Worm (Caenorhabditis elegans): Measurements from ENCODE around the gene cyp-25A3.

Gene cyp-25A3

DNA sequence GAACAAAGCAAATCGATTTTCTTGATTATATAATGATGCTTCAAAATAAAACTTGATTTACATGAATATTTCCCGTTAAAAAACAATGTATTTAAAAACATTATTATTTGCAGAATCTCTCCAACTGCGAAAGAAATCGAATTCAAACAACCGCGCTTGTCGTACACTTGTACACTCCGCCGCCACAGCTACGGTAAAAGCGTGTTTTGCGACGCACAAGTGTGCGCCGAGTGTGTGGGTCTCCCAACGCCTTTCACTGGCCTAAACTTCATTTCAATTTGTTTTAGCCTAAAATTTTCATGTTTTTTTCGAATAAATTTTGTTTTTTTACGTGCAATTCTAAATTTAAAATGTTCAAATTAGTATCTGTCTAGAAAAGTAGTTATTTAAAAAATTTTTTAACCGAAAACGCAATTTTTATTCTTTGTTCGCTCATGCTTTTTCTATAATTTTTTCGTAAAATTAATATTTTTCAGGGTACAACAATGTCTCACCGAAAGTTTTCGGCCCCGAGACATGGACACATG lies 27.9 kb upstream of the cyp-25A3 start, which contains the start of gene rpl-3 (continued):
- TF ChIP-seq nhr-12 (tag; optimal IDR thresholded peaks at IDR 0.05), result peak; percentile 86
- TF ChIP-seq nhr-237 (tag; optimal IDR thresholded peaks at IDR 0.05), result peak; percentile 97
- TF ChIP-seq gmeb-1 (tag; optimal IDR thresholded peaks at IDR 0.05), result peak; percentile 100
- peak; percentile 99 for TF ChIP-seq mab-5 (tag; optimal IDR thresholded peaks at IDR 0.05)
- peak; percentile 100 for TF ChIP-seq ceh-16 (tag; optimal IDR thresholded peaks at IDR 0.05)
- peak; percentile 100 for TF ChIP-seq Y55F3AM.14 (GFP tag; optimal IDR thresholded peaks at IDR 0.05)
- peak; percentile 86 for TF ChIP-seq lin-39 (tag; optimal IDR thresholded peaks at IDR 0.05)
- TF ChIP-seq skn-1 (tag; optimal IDR thresholded peaks at IDR 0.05), result peak; percentile 96
- peak; percentile 100 for TF ChIP-seq sma-9 (GFP tag; optimal IDR thresholded peaks at IDR 0.05)
- no peak for TF ChIP-seq sma-9 (tag; optimal IDR thresholded peaks at IDR 0.05)
- TF ChIP-seq ztf-4 (tag; optimal IDR thresholded peaks at IDR 0.05), result peak; percentile 100
- peak; percentile 100 for TF ChIP-seq lin-11 (tag; optimal IDR thresholded peaks at IDR 0.05)

ce11 chrIII:3863814-3864507 lies 24.4 kb upstream of the cyp-25A3 start, which contains the start of gene acs-19:
acs-19 (plus strand) TSS chrIII:3864489.
- TF ChIP-seq zag-1 (tag; optimal IDR thresholded peaks at IDR 0.05), result no peak
- TF ChIP-seq nhr-237 (tag; optimal IDR thresholded peaks at IDR 0.05), result no peak
- peak; percentile 32 for TF ChIP-seq crh-2 (tag; optimal IDR thresholded peaks at IDR 0.05)
- peak; percentile 20 for TF ChIP-seq lin-13 (GFP tag; optimal IDR thresholded peaks at IDR 0.05)
- TF ChIP-seq ceh-16 (tag; optimal IDR thresholded peaks at IDR 0.05), result no peak
- TF ChIP-seq fos-1 (tag; optimal IDR thresholded peaks at IDR 0.05), result no peak
- no peak for TF ChIP-seq mbf-1 (tag; optimal IDR thresholded peaks at IDR 0.05)
- peak; percentile 29 for TF ChIP-seq C34F6.9 (tag; optimal IDR thresholded peaks at IDR 0.05)
- peak; percentile 38 for TF ChIP-seq sem-4 (tag; optimal IDR thresholded peaks at IDR 0.05)
- no peak for TF ChIP-seq mab-5 (tag; optimal IDR thresholded peaks at IDR 0.05)
- peak in 1 of 2 experiments; percentile 35 for TF ChIP-seq lsy-2 (tag; optimal IDR thresholded peaks at IDR 0.05)
- no peak for TF ChIP-seq lin-11 (tag; optimal IDR thresholded peaks at IDR 0.05)
- TF ChIP-seq Y55F3AM.14 (GFP tag; optimal IDR thresholded peaks at IDR 0.05), result peak; percentile 25
- no peak for TF ChIP-seq sma-9 (GFP tag; optimal IDR thresholded peaks at IDR 0.05)
- TF ChIP-seq sma-9 (tag; optimal IDR thresholded peaks at IDR 0.05), result no peak
- TF ChIP-seq ama-1 (optimal IDR thresholded peaks at IDR 0.05), result no peak
- TF ChIP-seq ztf-4 (tag; optimal IDR thresholded peaks at IDR 0.05), result peak; percentile 17
- peak; percentile 35 for TF ChIP-seq nhr-6 (tag; optimal IDR thresholded peaks at IDR 0.05)
- no peak for TF ChIP-seq unc-62 (GFP tag; optimal IDR thresholded peaks at IDR 0.05)
- TF ChIP-seq lin-39 (tag; optimal IDR thresholded peaks at IDR 0.05), result no peak
- TF ChIP-seq nhr-129 (tag; optimal IDR thresholded peaks at IDR 0.05), result peak; percentile 14
- no peak for TF ChIP-seq ztf-1 (GFP tag; conservative IDR thresholded peaks at IDR 0.05)

DNA sequence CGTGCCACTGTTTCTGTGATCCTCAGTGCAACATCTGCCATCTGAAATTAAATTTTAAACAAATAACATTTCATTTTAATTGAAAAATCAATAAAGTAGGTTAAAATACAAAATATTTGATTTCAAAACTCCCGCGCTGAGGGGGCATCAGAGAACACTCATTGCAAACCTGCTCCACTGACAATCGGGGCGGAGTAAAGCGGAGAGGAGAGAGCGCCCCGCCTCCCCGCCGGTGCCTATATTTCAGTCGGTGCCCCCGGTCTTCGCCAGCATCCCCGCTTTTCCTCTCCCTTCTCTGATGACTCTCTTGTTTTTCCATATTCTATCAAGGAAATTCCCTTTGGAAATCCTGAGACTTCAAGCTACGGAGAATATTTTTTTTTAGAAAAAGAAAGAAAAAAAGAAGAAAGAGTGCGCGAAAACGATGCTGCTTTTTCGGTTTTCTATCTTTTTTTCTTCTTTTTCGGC lies 23.4 kb upstream of the cyp-25A3 start, which contains the start of gene brc-1:
TSS of gene brc-1 (minus strand) at position 51 of the 468 bp plus-strand sequence.
- peak; percentile 93 for TF ChIP-seq gmeb-1 (tag; optimal IDR thresholded peaks at IDR 0.05)
- peak; percentile 66 for TF ChIP-seq blmp-1 (tag; optimal IDR thresholded peaks at IDR 0.05; ENCODE audit: insufficient read depth)
- peak; percentile 78 for TF ChIP-seq F13H6.1 (tag; optimal IDR thresholded peaks at IDR 0.05)
- peak; percentile 98 for TF ChIP-seq unc-55 (GFP tag; optimal IDR thresholded peaks at IDR 0.05)
- no peak for TF ChIP-seq elt-1 (tag; optimal IDR thresholded peaks at IDR 0.05)
- peak; percentile 85 for TF ChIP-seq mab-5 (tag; optimal IDR thresholded peaks at IDR 0.05)
- TF ChIP-seq nhr-25 (tag; optimal IDR thresholded peaks at IDR 0.05), result peak; percentile 63
- peak; percentile 50 for TF ChIP-seq nhr-6 (tag; optimal IDR thresholded peaks at IDR 0.05)
- no peak for TF ChIP-seq elt-3 (tag; optimal IDR thresholded peaks at IDR 0.05)
- TF ChIP-seq R02D3.7 (tag; optimal IDR thresholded peaks at IDR 0.05), result no peak
- TF ChIP-seq lin-11 (tag; optimal IDR thresholded peaks at IDR 0.05), result peak; percentile 92
- peak; percentile 32 for TF ChIP-seq nhr-10 (tag; optimal IDR thresholded peaks at IDR 0.05)
- peak; percentile 52 for TF ChIP-seq ZK546.5 (tag; optimal IDR thresholded peaks at IDR 0.05)
- no peak for TF ChIP-seq lin-39 (tag; optimal IDR thresholded peaks at IDR 0.05)
- TF ChIP-seq unc-39 (tag; optimal IDR thresholded peaks at IDR 0.05), result peak; percentile 40
- no peak for TF ChIP-seq ztf-11 (tag; optimal IDR thresholded peaks at IDR 0.05)
- peak; percentile 69 for TF ChIP-seq ztf-4 (tag; optimal IDR thresholded peaks at IDR 0.05)
- peak; percentile 92 for TF ChIP-seq crh-2 (tag; optimal IDR thresholded peaks at IDR 0.05)
- TF ChIP-seq sma-9 (GFP tag; optimal IDR thresholded peaks at IDR 0.05), result peak; percentile 82
- TF ChIP-seq sma-9 (tag; optimal IDR thresholded peaks at IDR 0.05), result no peak
- TF ChIP-seq fos-1 (tag; optimal IDR thresholded peaks at IDR 0.05), result peak; percentile 82
- TF ChIP-seq mbf-1 (tag; optimal IDR thresholded peaks at IDR 0.05), result no peak
- TF ChIP-seq nhr-21 (tag; optimal IDR thresholded peaks at IDR 0.05), result peak; percentile 74
- TF ChIP-seq nhr-237 (tag; optimal IDR thresholded peaks at IDR 0.05), result no peak
- peak; percentile 95 for TF ChIP-seq lin-13 (GFP tag; optimal IDR thresholded peaks at IDR 0.05)
- peak; percentile 86 for TF ChIP-seq Y55F3AM.14 (GFP tag; optimal IDR thresholded peaks at IDR 0.05)
- TF ChIP-seq snpc-4 (tag; optimal IDR thresholded peaks at IDR 0.05), result peak; percentile 68
- no peak for TF ChIP-seq nhr-12 (tag; optimal IDR thresholded peaks at IDR 0.05)
- TF ChIP-seq skn-1 (tag; optimal IDR thresholded peaks at IDR 0.05), result no peak
- TF ChIP-seq unc-62 (GFP tag; optimal IDR thresholded peaks at IDR 0.05), result no peak
- no peak for TF ChIP-seq ztf-1 (GFP tag; conservative IDR thresholded peaks at IDR 0.05)
- peak; percentile 83 to 96 for TF ChIP-seq lsy-2 (tag; optimal IDR thresholded peaks at IDR 0.05)
- peak; percentile 86 for TF ChIP-seq zag-1 (tag; optimal IDR thresholded peaks at IDR 0.05)
- TF ChIP-seq peb-1 (tag; optimal IDR thresholded peaks at IDR 0.05), result no peak
- TF ChIP-seq dmd-4 (tag; optimal IDR thresholded peaks at IDR 0.05), result no peak
- peak; percentile 71 for TF ChIP-seq sma-3 (GFP tag; optimal IDR thresholded peaks at IDR 0.05)
- TF ChIP-seq sem-4 (tag; optimal IDR thresholded peaks at IDR 0.05), result peak; percentile 74
- TF ChIP-seq nhr-11 (tag; optimal IDR thresholded peaks at IDR 0.05), result no peak
- peak; percentile 83 for TF ChIP-seq nhr-129 (tag; optimal IDR thresholded peaks at IDR 0.05)
- TF ChIP-seq mdl-1 (tag; optimal IDR thresholded peaks at IDR 0.05), result peak; percentile 37 to 62

Measured in whole organism, L2 larva.